Worm (Caenorhabditis elegans): ENCODE measurements around the gene F25E5.2.

Gene F25E5.2

ce11 chrV:7435376-7436204 is 19.5 kb upstream of the F25E5.2 start, which contains the start of the genes ddo-2 and F25E5.8 (continued):
- TF ChIP-seq lin-39 (tag; optimal IDR thresholded peaks at IDR 0.05) (no peak), nhr-10 (tag; optimal IDR thresholded peaks at IDR 0.05) (no peak), fos-1 (tag; optimal IDR thresholded peaks at IDR 0.05) (no peak), ceh-82 (tag; optimal IDR thresholded peaks at IDR 0.05) (no peak)

- TF ChIP-seq sma-3 (GFP tag; optimal IDR thresholded peaks at IDR 0.05) (no peak), F13H6.1 (tag; optimal IDR thresholded peaks at IDR 0.05) (no peak), nhr-12 (tag; optimal IDR thresholded peaks at IDR 0.05) (no peak), nhr-6 (tag; optimal IDR thresholded peaks at IDR 0.05) (no peak), snpc-4 (tag; optimal IDR thresholded peaks at IDR 0.05) (no peak), aly-2 (tag; optimal IDR thresholded peaks at IDR 0.05) (no peak), sem-4 (tag; optimal IDR thresholded peaks at IDR 0.05) (no peak), ZK546.5 (tag; optimal IDR thresholded peaks at IDR 0.05) (no peak), peb-1 (tag; optimal IDR thresholded peaks at IDR 0.05) (no peak), nhr-129 (tag; optimal IDR thresholded peaks at IDR 0.05) (no peak), mbf-1 (tag; optimal IDR thresholded peaks at IDR 0.05) (no peak), ceh-82 (tag; optimal IDR thresholded peaks at IDR 0.05) (no peak), ceh-16 (tag; optimal IDR thresholded peaks at IDR 0.05) (no peak), zag-1 (tag; optimal IDR thresholded peaks at IDR 0.05) (no peak), ztf-11 (tag; optimal IDR thresholded peaks at IDR 0.05) (no peak), crh-2 (tag; optimal IDR thresholded peaks at IDR 0.05) (no peak), nhr-21 (tag; optimal IDR thresholded peaks at IDR 0.05) (no peak), nhr-11 (tag; optimal IDR thresholded peaks at IDR 0.05) (no peak), fos-1 (tag; optimal IDR thresholded peaks at IDR 0.05) (no peak)
Observed at ce11 chrV:7436509-7436908, 18.6 kb upstream of the F25E5.2 start.

ce11 chrV:7436911-7437310 is 18.2 kb upstream of the F25E5.2 start:
- TF ChIP-seq nhr-25 (tag; optimal IDR thresholded peaks at IDR 0.05) (peak; percentile 81), ztf-1 (GFP tag; conservative IDR thresholded peaks at IDR 0.05) (no peak), ama-1 (optimal IDR thresholded peaks at IDR 0.05) (peak; percentile 98), ZK546.5 (tag; optimal IDR thresholded peaks at IDR 0.05) (no peak), crh-2 (tag; optimal IDR thresholded peaks at IDR 0.05) (peak; percentile 30), fos-1 (tag; optimal IDR thresholded peaks at IDR 0.05) (peak; percentile 31), nhr-12 (tag; optimal IDR thresholded peaks at IDR 0.05) (no peak), peb-1 (tag; optimal IDR thresholded peaks at IDR 0.05) (no peak), blmp-1 (tag; optimal IDR thresholded peaks at IDR 0.05; ENCODE audit: insufficient read depth) (peak; percentile 59), sem-4 (tag; optimal IDR thresholded peaks at IDR 0.05) (no peak), lsy-2 (tag; optimal IDR thresholded peaks at IDR 0.05) (peak in 1 of 2 experiments; percentile 5), sma-9 (GFP tag; optimal IDR thresholded peaks at IDR 0.05) (peak; percentile 52), sma-9 (tag; optimal IDR thresholded peaks at IDR 0.05) (no peak), unc-62 (GFP tag; optimal IDR thresholded peaks at IDR 0.05) (no peak), lin-11 (tag; optimal IDR thresholded peaks at IDR 0.05) (no peak), sma-3 (GFP tag; optimal IDR thresholded peaks at IDR 0.05) (peak; percentile 72), unc-55 (GFP tag; optimal IDR thresholded peaks at IDR 0.05) (no peak), ceh-82 (tag; optimal IDR thresholded peaks at IDR 0.05) (no peak), R02D3.7 (tag; optimal IDR thresholded peaks at IDR 0.05) (no peak), gmeb-1 (tag; optimal IDR thresholded peaks at IDR 0.05) (peak; percentile 26), C34F6.9 (tag; optimal IDR thresholded peaks at IDR 0.05) (peak; percentile 45), nhr-77 (tag; optimal IDR thresholded peaks at IDR 0.05) (no peak), ztf-4 (tag; optimal IDR thresholded peaks at IDR 0.05) (peak; percentile 5), nhr-6 (tag; optimal IDR thresholded peaks at IDR 0.05) (no peak), skn-1 (tag; optimal IDR thresholded peaks at IDR 0.05) (no peak), nhr-23 (tag; optimal IDR thresholded peaks at IDR 0.05) (no peak), nhr-21 (tag; optimal IDR thresholded peaks at IDR 0.05) (peak; percentile 94), nhr-129 (tag; optimal IDR thresholded peaks at IDR 0.05) (peak; percentile 59)

ce11 chrV:7437538-7437937 is 17.6 kb upstream of the F25E5.2 start, which contains the start of gene F25E5.9:
TSS of gene F25E5.9 (minus strand) at chrV:7437919.
- no peak for TF ChIP-seq nhr-21 (tag; optimal IDR thresholded peaks at IDR 0.05)
- TF ChIP-seq F13H6.1 (tag; optimal IDR thresholded peaks at IDR 0.05), result peak; percentile 1
- TF ChIP-seq C34F6.9 (tag; optimal IDR thresholded peaks at IDR 0.05), result peak; percentile 65
- peak; percentile 18 for TF ChIP-seq nhr-129 (tag; optimal IDR thresholded peaks at IDR 0.05)
- TF ChIP-seq egl-27 (tag; optimal IDR thresholded peaks at IDR 0.05), result no peak
- TF ChIP-seq unc-62 (GFP tag; optimal IDR thresholded peaks at IDR 0.05), result no peak
- peak; percentile 52 for TF ChIP-seq Y55F3AM.14 (GFP tag; optimal IDR thresholded peaks at IDR 0.05)
- TF ChIP-seq unc-55 (GFP tag; optimal IDR thresholded peaks at IDR 0.05), result peak; percentile 70
- TF ChIP-seq nhr-23 (tag; optimal IDR thresholded peaks at IDR 0.05), result no peak
- TF ChIP-seq ceh-16 (tag; optimal IDR thresholded peaks at IDR 0.05), result no peak
- no peak for TF ChIP-seq nhr-11 (tag; optimal IDR thresholded peaks at IDR 0.05)
- TF ChIP-seq sem-4 (tag; optimal IDR thresholded peaks at IDR 0.05), result peak; percentile 62
- TF ChIP-seq mab-5 (tag; optimal IDR thresholded peaks at IDR 0.05), result no peak
- no peak for TF ChIP-seq gmeb-1 (tag; optimal IDR thresholded peaks at IDR 0.05)
- TF ChIP-seq lin-13 (GFP tag; optimal IDR thresholded peaks at IDR 0.05), result no peak
- TF ChIP-seq lin-39 (tag; optimal IDR thresholded peaks at IDR 0.05), result no peak
- peak in 1 of 2 experiments; percentile 34 for TF ChIP-seq lsy-2 (tag; optimal IDR thresholded peaks at IDR 0.05)
- TF ChIP-seq mdl-1 (tag; optimal IDR thresholded peaks at IDR 0.05), result peak in 1 of 2 experiments; percentile 43
- peak; percentile 51 for TF ChIP-seq ama-1 (optimal IDR thresholded peaks at IDR 0.05)
- no peak for TF ChIP-seq elt-3 (tag; optimal IDR thresholded peaks at IDR 0.05)
- TF ChIP-seq aly-2 (tag; optimal IDR thresholded peaks at IDR 0.05), result no peak
- no peak for TF ChIP-seq nhr-12 (tag; optimal IDR thresholded peaks at IDR 0.05)
- TF ChIP-seq ceh-82 (tag; optimal IDR thresholded peaks at IDR 0.05), result no peak
- TF ChIP-seq mbf-1 (tag; optimal IDR thresholded peaks at IDR 0.05), result no peak

All from whole organism, L2 larva.